Fruit fly (Drosophila melanogaster) whole organism, prepupa: ENCODE measurements around the gene MTF-1.

ENCODE experiments used
- CG10631 ChIP-seq: fragments of 200-800 bp; sonication (Bioruptor generic); optimal IDR thresholded peaks from 2 replicates; lab custom pipeline; 2016; ENCODE audit warnings: missing biosample characterization, missing genetic modification characterization
- CG11294 ChIP-seq: fragments of 200-800 bp; sonication (Bioruptor generic); IDR thresholded peaks from 2 replicates; pipeline ENCODE4 v1.3.6; 2022; ENCODE audit warnings: missing biosample characterization, missing genetic modification characterization
- CG11762 ChIP-seq: fragments of 200-800 bp; sonication (Bioruptor generic); optimal IDR thresholded peaks from 3 replicates; lab custom pipeline; 2016; ENCODE audit warnings: missing biosample characterization, missing genetic modification characterization; ENCODE audit not compliant: insufficient read depth
- CG11902 ChIP-seq: fragments of 200-800 bp; sonication (Bioruptor generic); optimal IDR thresholded peaks from 3 replicates; lab custom pipeline; 2016; ENCODE audit warnings: missing biosample characterization, missing genetic modification characterization
- CG1621 ChIP-seq: fragments of 200-800 bp; sonication (Bioruptor generic); optimal IDR thresholded peaks from 3 replicates; lab custom pipeline; 2018; ENCODE audit warnings: missing biosample characterization, mild to moderate bottlenecking, missing genetic modification characterization
- CG4318 ChIP-seq: fragments of 200-800 bp; sonication (Bioruptor generic); optimal IDR thresholded peaks from 3 replicates; lab custom pipeline; 2017; ENCODE audit warnings: missing biosample characterization, mild to moderate bottlenecking, missing genetic modification characterization
- CG6163 ChIP-seq: fragments of 200-800 bp; sonication (Bioruptor generic); IDR thresholded peaks from 3 replicates; pipeline ENCODE4 v1.3.6; 2022; ENCODE audit warnings: missing biosample characterization, missing genetic modification characterization
- CG6276 ChIP-seq: fragments of 200-800 bp; sonication (Bioruptor generic); optimal IDR thresholded peaks from 2 replicates; lab custom pipeline; 2017; ENCODE audit warnings: missing biosample characterization, mild to moderate bottlenecking, missing genetic modification characterization
- CG8119 ChIP-seq: fragments of 200-800 bp; sonication (Bioruptor generic); IDR thresholded peaks from 3 replicates; pipeline ENCODE4 v1.3.6; 2022; ENCODE audit warnings: missing biosample characterization, missing genetic modification characterization
- CG8319 ChIP-seq: fragments of 200-800 bp; sonication (Bioruptor generic); optimal IDR thresholded peaks from 3 replicates; lab custom pipeline; 2016; ENCODE audit warnings: missing biosample characterization, missing genetic modification characterization
- CG9139 ChIP-seq: fragments of 200-800 bp; sonication (Bioruptor generic); optimal IDR thresholded peaks from 3 replicates; lab custom pipeline; 2017; ENCODE audit warnings: missing biosample characterization, mild to moderate bottlenecking, missing genetic modification characterization
- Eip75B ChIP-seq: fragments of 200-800 bp; sonication (Bioruptor generic); optimal IDR thresholded peaks from 3 replicates; lab custom pipeline; 2016; ENCODE audit warnings: missing biosample characterization, missing genetic modification characterization
- Eip78C ChIP-seq: fragments of 200-800 bp; sonication (Bioruptor generic); peaks from one replicate; lab custom pipeline; 2016; ENCODE audit warnings: missing biosample characterization, missing genetic modification characterization
- Ets96B ChIP-seq: fragments of 200-800 bp; optimal IDR thresholded peaks from 2 replicates; lab custom pipeline; 2019; ENCODE audit warnings: missing biosample characterization, mild to moderate bottlenecking, missing genetic modification characterization, moderate library complexity
- Gug ChIP-seq: fragments of 200-800 bp; sonication (Bioruptor generic); IDR thresholded peaks from 2 replicates; pipeline ENCODE4 v1.3.6; 2022; ENCODE audit warnings: missing biosample characterization, missing genetic modification characterization
- Hr38 ChIP-seq: sonication (Bioruptor generic); optimal IDR thresholded peaks from 2 replicates; lab custom pipeline; 2016; ENCODE audit warnings: missing biosample characterization, missing genetic modification characterization
- Lpt ChIP-seq: fragments of 200-800 bp; sonication (Bioruptor generic); optimal IDR thresholded peaks from 3 replicates; lab custom pipeline; 2016; ENCODE audit warnings: missing biosample characterization, missing genetic modification characterization
- Met ChIP-seq: fragments of 200-800 bp; sonication (Bioruptor generic); optimal IDR thresholded peaks from 3 replicates; lab custom pipeline; 2016; ENCODE audit warnings: missing biosample characterization, missing genetic modification characterization
- OdsH ChIP-seq: fragments of 200-800 bp; sonication (Bioruptor generic); optimal IDR thresholded peaks from 3 replicates; lab custom pipeline; 2016; ENCODE audit warnings: missing biosample characterization, missing genetic modification characterization
- Sox102F ChIP-seq: fragments of 200-800 bp; sonication (Bioruptor generic); optimal IDR thresholded peaks from 2 replicates; lab custom pipeline; 2016; ENCODE audit warnings: missing biosample characterization, mild to moderate bottlenecking, missing genetic modification characterization
- Sox15 ChIP-seq: fragments of 200-800 bp; sonication (Bioruptor generic); optimal IDR thresholded peaks from 3 replicates; lab custom pipeline; 2016; ENCODE audit warnings: missing biosample characterization, missing genetic modification characterization
- achi ChIP-seq: fragments of 200-800 bp; sonication (Bioruptor generic); optimal IDR thresholded peaks from 3 replicates; lab custom pipeline; 2016; ENCODE audit warnings: missing biosample characterization, missing genetic modification characterization
- dac ChIP-seq: fragments of 200-800 bp; sonication (Bioruptor generic); optimal IDR thresholded peaks from 2 replicates; lab custom pipeline; 2017; ENCODE audit warnings: missing biosample characterization, mild to moderate bottlenecking, missing genetic modification characterization
- eg ChIP-seq: fragments of 200-800 bp; sonication (Bioruptor generic); IDR thresholded peaks from 3 replicates; pipeline ENCODE4 v1.3.6; 2022; ENCODE audit warnings: missing biosample characterization, missing genetic modification characterization
- fd85E ChIP-seq: fragments of 200-800 bp; sonication (Bioruptor generic); optimal IDR thresholded peaks from 3 replicates; lab custom pipeline; 2016; ENCODE audit warnings: missing biosample characterization, missing genetic modification characterization
- fkh ChIP-seq: fragments of 200-800 bp; sonication (Bioruptor generic); optimal IDR thresholded peaks from 3 replicates; lab custom pipeline; 2017; ENCODE audit warnings: missing biosample characterization, mild to moderate bottlenecking, missing genetic modification characterization, moderate library complexity
- lz ChIP-seq: fragments of 200-800 bp; sonication (Bioruptor generic); optimal IDR thresholded peaks from 3 replicates; lab custom pipeline; 2016; ENCODE audit warnings: missing biosample characterization, missing genetic modification characterization
- net ChIP-seq: fragments of 200-800 bp; sonication (Bioruptor generic); optimal IDR thresholded peaks from 3 replicates; lab custom pipeline; 2016; ENCODE audit warnings: missing biosample characterization, missing genetic modification characterization
- pdm3 ChIP-seq: fragments of 200-800 bp; sonication (Bioruptor generic); optimal IDR thresholded peaks from 3 replicates; lab custom pipeline; 2016; ENCODE audit warnings: missing biosample characterization, missing genetic modification characterization
- salr ChIP-seq, 2 experiments: fragments of 200-800 bp; sonication (Bioruptor generic); optimal IDR thresholded peaks; 3 replicates each; lab custom pipeline; 2016 to 2018; ENCODE audit warnings: missing biosample characterization in 2 of 2, missing genetic modification characterization in 2 of 2, mild to moderate bottlenecking in 1 of 2
- ss ChIP-seq, 2 experiments: fragments of 200-800 bp; sonication (Bioruptor generic); optimal IDR thresholded peaks; 2 replicates in 1 of 2; 3 replicates in 1 of 2; lab custom pipeline; 2017 to 2018; ENCODE audit warnings: mild to moderate bottlenecking in 2 of 2, missing biosample characterization in 2 of 2, missing genetic modification characterization in 2 of 2, moderate library complexity in 1 of 2
- svp ChIP-seq: fragments of 200-800 bp; sonication (Bioruptor generic); peaks from one replicate; lab custom pipeline; 2016; ENCODE audit warnings: missing biosample characterization, missing genetic modification characterization
- topi ChIP-seq: fragments of 200-800 bp; sonication (Bioruptor generic); optimal IDR thresholded peaks from 3 replicates; lab custom pipeline; 2016; ENCODE audit warnings: missing biosample characterization, missing genetic modification characterization
- vri ChIP-seq: fragments of 200-800 bp; sonication (Bioruptor generic); optimal IDR thresholded peaks from 3 replicates; lab custom pipeline; 2016; ENCODE audit warnings: missing biosample characterization, mild to moderate bottlenecking, missing genetic modification characterization

Gene MTF-1

DNA sequence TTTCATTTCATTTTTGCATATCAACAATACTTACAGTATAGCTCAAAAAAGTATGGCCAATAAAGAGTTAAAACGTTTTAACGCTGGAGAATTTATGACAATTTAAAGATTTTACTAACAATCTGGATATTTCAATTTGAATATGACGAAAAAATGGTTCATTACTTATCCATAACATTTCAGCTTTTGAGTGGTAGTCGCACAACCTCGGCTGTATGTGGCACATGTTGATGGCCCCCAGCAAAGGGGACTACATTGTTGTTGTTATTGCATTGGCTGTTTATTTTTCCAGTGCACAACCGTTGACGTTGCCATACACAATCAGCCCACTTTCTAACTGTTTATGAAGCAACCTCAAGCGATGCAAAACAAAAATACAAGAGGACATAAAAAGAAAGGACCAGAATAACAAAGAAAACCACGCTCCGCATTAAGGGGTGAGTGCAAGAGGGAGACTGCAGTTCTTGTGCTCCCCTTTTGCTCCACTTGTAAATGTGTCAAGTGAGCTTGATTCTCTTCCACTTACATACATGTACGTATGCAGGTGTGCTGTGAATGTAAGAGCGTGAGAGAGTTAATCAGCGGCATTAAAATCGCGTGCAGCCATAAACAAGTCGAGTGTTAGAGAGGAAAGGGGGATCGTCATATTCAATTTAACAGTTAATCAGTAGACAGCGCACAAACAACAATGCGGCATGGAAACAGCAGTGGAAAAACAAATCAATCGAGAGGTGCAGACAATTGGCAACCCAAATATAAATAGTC lies 9.9 kb upstream of the MTF-1 start (continued):
- TF ChIP-seq CG1621 (tag; lab: Kevin White, UChicago) (peak; percentile 95), CG6163 (GFP tag; lab: Robert Waterston, UW) (peak; percentile 97), Sox15 (GFP tag; lab: Kevin White, UChicago) (peak; percentile 92), Hr38 (GFP tag; lab: Kevin White, UChicago) (no peak), Lpt (peak; percentile 84), CG9139 (peak; percentile 94), achi (GFP tag; lab: Kevin White, UChicago) (peak; percentile 96), CG11762 (GFP tag; lab: Kevin White, UChicago) (peak; percentile 95), Eip75B (peak; percentile 99), fkh (GFP tag; lab: Kevin White, UChicago) (no peak), CG6276 (GFP tag; lab: Kevin White, UChicago) (peak; percentile 94), CG11902 (GFP tag; lab: Kevin White, UChicago) (peak; percentile 95), Sox102F (GFP tag; lab: Kevin White, UChicago) (peak; percentile 98), OdsH (GFP tag; lab: Kevin White, UChicago) (peak; percentile 95), Gug (GFP tag; lab: Robert Waterston, UW) (peak; percentile 93), eg (peak; percentile 98), vri (peak; percentile 89), salr (GFP tag; optimal IDR thresholded peaks at IDR 0.05; lab: Kevin White, UChicago) (peak; percentile 91), net (GFP tag; lab: Kevin White, UChicago) (peak; percentile 97), CG11294 (GFP tag; lab: Robert Waterston, UW) (peak; percentile 88), CG10631 (GFP tag; lab: Kevin White, UChicago) (peak; percentile 94), Ets96B (tag; lab: Kevin White, UChicago) (peak; percentile 97), CG8319 (GFP tag; lab: Kevin White, UChicago) (peak; percentile 97), Met (peak; percentile 98), fd85E (GFP tag; lab: Kevin White, UChicago) (peak; percentile 87), CG8119 (GFP tag; lab: Robert Waterston, UW) (peak; percentile 98)
- TF ChIP-seq, all 60 proteins: peak for 58

DNA sequence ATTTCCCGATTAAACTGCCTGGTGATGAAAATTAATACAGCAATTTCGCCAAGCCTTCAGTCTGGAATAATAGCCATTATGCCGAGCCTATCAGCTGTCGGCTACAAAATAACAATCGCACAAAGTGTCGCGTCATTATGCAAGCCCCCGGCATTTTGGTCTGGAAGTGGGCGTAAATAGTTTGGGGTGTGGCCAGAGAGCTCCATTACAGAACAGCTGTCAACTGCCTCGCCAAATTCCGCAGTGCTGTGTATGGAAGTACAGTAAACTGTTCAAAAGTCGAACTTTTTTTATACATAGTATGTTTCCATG lies 9.3 kb upstream of the MTF-1 start:
- TF ChIP-seq topi (GFP tag; lab: Kevin White, UChicago) (no peak), Gug (GFP tag; lab: Robert Waterston, UW) (no peak), svp (no peak)

- no peak for TF ChIP-seq lz (GFP tag; lab: Kevin White, UChicago)
- TF ChIP-seq Eip75B = no peak
- TF ChIP-seq ss (GFP tag; optimal IDR thresholded peaks at IDR 0.05; lab: Kevin White, UChicago) = peak in 1 of 2 experiments; percentile 52
- TF ChIP-seq CG11902 (GFP tag; lab: Kevin White, UChicago) = no peak
- TF ChIP-seq Sox102F (GFP tag; lab: Kevin White, UChicago) = no peak
- no peak for TF ChIP-seq CG9139
- no peak for TF ChIP-seq dac
- TF ChIP-seq pdm3 (GFP tag; lab: Kevin White, UChicago) = no peak
- no peak for TF ChIP-seq eg
- TF ChIP-seq, all 60 proteins: peak for 1
These were observed 8.5 kb upstream of the MTF-1 start for dm6 chr3L:9421621-9422020.

DNA sequence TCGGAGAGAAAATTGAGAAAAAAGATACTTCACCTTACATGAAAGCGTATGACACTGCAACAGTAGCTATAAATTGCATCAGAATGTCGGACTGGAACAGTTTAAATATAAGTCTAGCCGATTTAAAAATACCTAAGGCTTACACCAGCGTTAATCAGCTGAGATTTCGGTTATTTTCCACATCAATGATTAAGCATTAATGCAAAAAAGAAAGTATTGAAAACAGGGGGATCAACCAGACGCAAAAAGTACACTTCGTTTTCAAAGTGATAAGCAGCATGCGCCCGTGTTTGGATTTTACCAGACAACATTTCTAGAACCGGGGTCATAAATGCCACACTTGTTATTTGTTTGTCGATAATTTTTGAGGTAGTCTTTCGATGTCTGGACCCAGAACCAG lies 8.0 kb upstream of the MTF-1 start:
- TF ChIP-seq Lpt (no peak), Eip78C (GFP tag; lab: Kevin White, UChicago) (peak; percentile 8), CG4318 (GFP tag; lab: Kevin White, UChicago) (no peak)
